Worm (Caenorhabditis elegans) whole organism, mixed stage, embryonic: ENCODE results near the gene sec-16A.1.

Source experiments
- blmp-1 ChIP-seq: fragments of 150-350 bp; optimal IDR thresholded peaks from 2 replicates; lab custom pipeline; 2014; ENCODE audit warnings: missing biosample characterization, missing genetic modification characterization
- ces-1 ChIP-seq: fragments of 150-350 bp; optimal IDR thresholded peaks from 2 replicates; lab custom pipeline; 2014; ENCODE audit warnings: missing biosample characterization, missing genetic modification reagents, missing genetic modification characterization
- mab-5 ChIP-seq: fragments of 150-350 bp; optimal IDR thresholded peaks from 2 replicates; lab custom pipeline; 2014; ENCODE audit warnings: missing biosample characterization, missing genetic modification characterization
- snpc-4 ChIP-seq: fragments of 150-350 bp; optimal IDR thresholded peaks from 2 replicates; lab custom pipeline; 2014; ENCODE audit warnings: missing biosample characterization, missing genetic modification characterization
- tbx-8 ChIP-seq: fragments of 200-800 bp; sonication (Bioruptor generic); optimal IDR thresholded peaks from 2 replicates; lab custom pipeline; 2018; ENCODE audit warnings: mild to moderate bottlenecking, missing genetic modification characterization, moderate library complexity, missing compliant biosample characterization
- unc-39 ChIP-seq: fragments of 150-350 bp; optimal IDR thresholded peaks from 2 replicates; lab custom pipeline; 2014; ENCODE audit warnings: missing biosample characterization, missing genetic modification characterization

DNA sequence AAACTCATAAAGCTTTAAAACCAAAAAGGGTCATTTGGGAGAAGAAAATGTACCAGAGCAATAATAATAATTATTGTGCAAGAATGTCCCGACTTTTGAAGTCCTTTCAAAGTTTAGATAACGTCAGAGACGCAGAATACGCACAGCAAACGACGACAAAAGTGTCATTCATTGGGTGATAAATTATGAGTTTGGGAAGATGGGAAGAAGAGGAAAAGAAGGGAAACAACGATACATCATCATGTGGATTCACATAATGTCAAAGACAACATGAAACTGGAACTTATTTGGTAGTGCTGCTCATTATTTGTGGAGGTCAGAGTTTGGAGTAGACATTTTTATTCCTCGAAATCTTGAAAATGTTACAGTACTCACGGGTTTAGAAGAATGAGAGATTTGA is 52.2 kb downstream of the sec-16A.1 start:
- no peak for TF ChIP-seq unc-39 (tag; lab: Kevin White, UChicago)
- TF ChIP-seq mab-5 (tag; lab: Kevin White, UChicago), result no peak
- TF ChIP-seq snpc-4 (tag; lab: Kevin White, UChicago), result no peak
- no peak for TF ChIP-seq blmp-1 (tag; lab: Kevin White, UChicago)
- TF ChIP-seq ces-1, result no peak
- no peak for TF ChIP-seq tbx-8 (GFP tag; lab: Kevin White, UChicago)
